Fruit fly (Drosophila melanogaster): Measurements from ENCODE around the gene olf413.

olf413 gene

dm6 chr3L:22187364-22187763, 51.5 kb downstream of the olf413 start (continued):
- TF ChIP-seq CG13775 (GFP tag; optimal IDR thresholded peaks at IDR 0.05): no peak
- no peak for TF ChIP-seq Bgb (GFP tag; IDR thresholded peaks at IDR 0.05; ENCODE audit: partially characterized antibody)
- TF ChIP-seq sisA (GFP tag; IDR thresholded peaks at IDR 0.05): no peak; the same call in 1 of the 2 replicates
- TF ChIP-seq ind (GFP tag; optimal IDR thresholded peaks at IDR 0.05): no peak
- TF ChIP-seq gsb-n (tag; optimal IDR thresholded peaks at IDR 0.05): no peak
- no peak for TF ChIP-seq corto (GFP tag; optimal IDR thresholded peaks at IDR 0.05)
- no peak for TF ChIP-seq Opbp (GFP tag; IDR thresholded peaks at IDR 0.05; ENCODE audit: partially characterized antibody)
- TF ChIP-seq eve (GFP tag; optimal IDR thresholded peaks at IDR 0.05): no peak
- no peak for TF ChIP-seq ken (GFP tag; IDR thresholded peaks at IDR 0.05)
- no peak for TF ChIP-seq Tbp (GFP tag; optimal IDR thresholded peaks at IDR 0.05)
- peak; percentile 26 for TF ChIP-seq ATbp (GFP tag; optimal IDR thresholded peaks at IDR 0.05)
- TF ChIP-seq CG8388 (GFP tag; optimal IDR thresholded peaks at IDR 0.05): no peak
- TF ChIP-seq CG9932 (GFP tag; IDR thresholded peaks at IDR 0.05): no peak
- no peak for TF ChIP-seq H2.0 (GFP tag; IDR thresholded peaks at IDR 0.05)
- no peak for TF ChIP-seq lilli (GFP tag; optimal IDR thresholded peaks at IDR 0.05)
- no peak for TF ChIP-seq sr (GFP tag; IDR thresholded peaks at IDR 0.05)
- TF ChIP-seq CG13624 (GFP tag; optimal IDR thresholded peaks at IDR 0.05): no peak
- no peak for TF ChIP-seq jumu (GFP tag; optimal IDR thresholded peaks at IDR 0.05)
- TF ChIP-seq CG11456 (GFP tag; IDR thresholded peaks at IDR 0.05): 0 out of 3 replicates have a peak, but pooled peaks have one; percentile 38
- no peak for TF ChIP-seq exex (tag; optimal IDR thresholded peaks at IDR 0.05)
- peak; percentile 73 for TF ChIP-seq Med (GFP tag)
- no peak for TF ChIP-seq emc (GFP tag; optimal IDR thresholded peaks at IDR 0.05)
- no peak for TF ChIP-seq kay (GFP tag; optimal IDR thresholded peaks at IDR 0.05)
- no peak for TF ChIP-seq CG8089 (GFP tag; optimal IDR thresholded peaks at IDR 0.05)
- TF ChIP-seq Optix (GFP tag; IDR thresholded peaks at IDR 0.05): no peak
- TF ChIP-seq CG15601 (tag; optimal IDR thresholded peaks at IDR 0.05): peak; percentile 9
- no peak for TF ChIP-seq D19A (tag; optimal IDR thresholded peaks at IDR 0.05)
- no peak for TF ChIP-seq CG33213 (GFP tag; optimal IDR thresholded peaks at IDR 0.05)
- TF ChIP-seq sob (GFP tag; IDR thresholded peaks at IDR 0.05): no peak
- peak; percentile 31 for TF ChIP-seq CG18599 (GFP tag; optimal IDR thresholded peaks at IDR 0.05)
- TF ChIP-seq CG6272 (GFP tag; IDR thresholded peaks at IDR 0.05): no peak
- TF ChIP-seq pho (GFP tag; optimal IDR thresholded peaks at IDR 0.05): no peak
- no peak for TF ChIP-seq dpn (GFP tag; optimal IDR thresholded peaks at IDR 0.05)
- no peak for TF ChIP-seq CG9215 (GFP tag; IDR thresholded peaks at IDR 0.05)
- no peak for TF ChIP-seq sd (tag; optimal IDR thresholded peaks at IDR 0.05)
- no peak for TF ChIP-seq Hmx (GFP tag; optimal IDR thresholded peaks at IDR 0.05)
- TF ChIP-seq CG30020 (tag; optimal IDR thresholded peaks at IDR 0.05): no peak
- TF ChIP-seq scrt (GFP tag; optimal IDR thresholded peaks at IDR 0.05): no peak
- TF ChIP-seq CG8290 (GFP tag; optimal IDR thresholded peaks at IDR 0.05): no peak
- peak in 1 of 2 experiments; percentile 29 for TF ChIP-seq CG8290 (tag; optimal IDR thresholded peaks at IDR 0.05)
- no peak for TF ChIP-seq fd96Cb (tag; optimal IDR thresholded peaks at IDR 0.05)
- TF ChIP-seq ab (GFP tag; optimal IDR thresholded peaks at IDR 0.05): no peak
- TF ChIP-seq hbn (GFP tag; IDR thresholded peaks at IDR 0.05; ENCODE audit: partially characterized antibody): no peak
- no peak for TF ChIP-seq inv (GFP tag; IDR thresholded peaks at IDR 0.05; ENCODE audit: partially characterized antibody)
- no peak for TF ChIP-seq nerfin-2 (GFP tag; IDR thresholded peaks at IDR 0.05; ENCODE audit: partially characterized antibody)
- no peak for TF ChIP-seq CG11696 (GFP tag; IDR thresholded peaks at IDR 0.05)
- 0 out of 3 replicates have a peak, but pooled peaks have one; percentile 21 for TF ChIP-seq row (GFP tag; IDR thresholded peaks at IDR 0.05)
- peak; percentile 89 for TF ChIP-seq CG10274 (GFP tag; optimal IDR thresholded peaks at IDR 0.05)
- TF ChIP-seq Blimp-1 (GFP tag; optimal IDR thresholded peaks at IDR 0.05): peak; percentile 43
- TF ChIP-seq prd (optimal IDR thresholded peaks at IDR 0.05): no peak
- TF ChIP-seq prd (GFP tag; IDR thresholded peaks at IDR 0.05): 0 out of 3 replicates have a peak, but pooled peaks have one; percentile 16
- TF ChIP-seq Trl (optimal IDR thresholded peaks at IDR 0.05): no peak
- TF ChIP-seq Trl (GFP tag; optimal IDR thresholded peaks at IDR 0.05): no peak
